Worm (Caenorhabditis elegans) whole organism, L2 larva: ENCODE data around the gene R05G6.3.
A peak's percentile ranks its signal among the peaks of the same experiment; 100 is the strongest.

Experiments used
- C34F6.9 ChIP-seq: fragments of 150-350 bp; optimal IDR thresholded peaks from 2 replicates; lab custom pipeline; 2014; ENCODE audit warnings: missing biosample characterization, missing genetic modification characterization
- F13H6.1 ChIP-seq: sonication (generic microtip); optimal IDR thresholded peaks from 2 replicates; lab custom pipeline; 2016; ENCODE audit warnings: missing genetic modification characterization, missing compliant biosample characterization
- aly-2 ChIP-seq: fragments of 150-350 bp; optimal IDR thresholded peaks from 2 replicates; lab custom pipeline; 2014; ENCODE audit warnings: missing biosample characterization, missing genetic modification characterization
- blmp-1 ChIP-seq: sonication (generic microtip); optimal IDR thresholded peaks from 2 replicates; lab custom pipeline; 2017; ENCODE audit warnings: missing genetic modification characterization, mild to moderate bottlenecking, missing compliant biosample characterization, antibody characterized with exemption, moderate library complexity; ENCODE audit not compliant: insufficient read depth
- ceh-16 ChIP-seq: fragments of 150-350 bp; optimal IDR thresholded peaks from 2 replicates; lab custom pipeline; 2014; ENCODE audit warnings: missing biosample characterization, missing genetic modification characterization
- ceh-82 ChIP-seq: fragments of 150-350 bp; optimal IDR thresholded peaks from 2 replicates; lab custom pipeline; 2014; ENCODE audit warnings: missing biosample characterization, missing genetic modification characterization
- crh-2 ChIP-seq: sonication (generic microtip); optimal IDR thresholded peaks from 2 replicates; lab custom pipeline; 2017; ENCODE audit warnings: missing biosample characterization, missing genetic modification characterization
- elt-1 ChIP-seq: fragments of 150-350 bp; optimal IDR thresholded peaks from 2 replicates; lab custom pipeline; 2014; ENCODE audit warnings: missing biosample characterization, missing genetic modification characterization
- elt-3 ChIP-seq: sonication (generic microtip); optimal IDR thresholded peaks from 2 replicates; lab custom pipeline; 2017; ENCODE audit warnings: missing biosample characterization, missing genetic modification characterization
- fos-1 ChIP-seq: fragments of 150-350 bp; optimal IDR thresholded peaks from 2 replicates; lab custom pipeline; 2014; ENCODE audit warnings: missing biosample characterization, missing genetic modification characterization
- lin-13 ChIP-seq: fragments of 150-350 bp; optimal IDR thresholded peaks from 2 replicates; lab custom pipeline; 2014; ENCODE audit warnings: missing biosample characterization, missing genetic modification reagents, missing genetic modification characterization
- lsy-2 ChIP-seq, 2 experiments: fragments of 150-350 bp in 1 of 2; sonication (generic microtip) in 1 of 2; optimal IDR thresholded peaks; 2 replicates each; lab custom pipeline; 2014 to 2017; ENCODE audit warnings: missing biosample characterization in 2 of 2, missing genetic modification characterization in 2 of 2
- mab-5 ChIP-seq: fragments of 150-350 bp; optimal IDR thresholded peaks from 2 replicates; lab custom pipeline; 2014; ENCODE audit warnings: missing biosample characterization, missing genetic modification characterization
- mdl-1 ChIP-seq, 2 experiments: fragments of 150-350 bp in 1 of 2; sonication (generic microtip) in 1 of 2; optimal IDR thresholded peaks; 2 replicates each; lab custom pipeline; 2017; ENCODE audit warnings: missing biosample characterization in 2 of 2, missing genetic modification characterization in 2 of 2
- nhr-129 ChIP-seq: fragments of 150-350 bp; optimal IDR thresholded peaks from 2 replicates; lab custom pipeline; 2014; ENCODE audit warnings: missing biosample characterization, missing genetic modification characterization
- nhr-23 ChIP-seq: fragments of 150-350 bp; optimal IDR thresholded peaks from 2 replicates; lab custom pipeline; 2014; ENCODE audit warnings: missing biosample characterization, missing genetic modification reagents, missing genetic modification characterization
- nhr-25 ChIP-seq: fragments of 150-350 bp; sonication (generic microtip); optimal IDR thresholded peaks from 3 replicates; lab custom pipeline; 2014; ENCODE audit warnings: missing biosample characterization, missing genetic modification characterization
- sem-4 ChIP-seq: fragments of 150-350 bp; optimal IDR thresholded peaks from 2 replicates; lab custom pipeline; 2014; ENCODE audit warnings: missing biosample characterization, missing genetic modification reagents, missing genetic modification characterization
- sma-3 ChIP-seq: sonication (generic microtip); optimal IDR thresholded peaks from 2 replicates; lab custom pipeline; 2016; ENCODE audit warnings: missing genetic modification reagents, missing genetic modification characterization, missing compliant biosample characterization
- sma-9 ChIP-seq, 2 experiments: fragments of 150-350 bp in 1 of 2; sonication (generic microtip) in 1 of 2; optimal IDR thresholded peaks; 2 replicates each; lab custom pipeline; 2014 to 2016; ENCODE audit warnings: missing genetic modification characterization in 2 of 2, mild to moderate bottlenecking in 1 of 2, missing biosample characterization in 1 of 2, missing compliant biosample characterization in 1 of 2, missing genetic modification reagents in 1 of 2, moderate library complexity in 1 of 2
- snpc-4 ChIP-seq: fragments of 150-350 bp; optimal IDR thresholded peaks from 2 replicates; lab custom pipeline; 2014; ENCODE audit warnings: missing biosample characterization, missing genetic modification characterization
- unc-39 ChIP-seq: fragments of 150-350 bp; optimal IDR thresholded peaks from 2 replicates; lab custom pipeline; 2014; ENCODE audit warnings: missing biosample characterization, missing genetic modification characterization
- unc-55 ChIP-seq: fragments of 150-350 bp; sonication (generic microtip); optimal IDR thresholded peaks from 3 replicates; lab custom pipeline; 2014; ENCODE audit warnings: missing biosample characterization, missing genetic modification reagents, missing genetic modification characterization
- zag-1 ChIP-seq: fragments of 150-350 bp; optimal IDR thresholded peaks from 2 replicates; lab custom pipeline; 2014; ENCODE audit warnings: missing biosample characterization, missing genetic modification characterization
- ztf-1 ChIP-seq: fragments of 200-800 bp; sonication (Bioruptor generic); conservative IDR thresholded peaks from 2 replicates; pipeline ENCODE4 v1.3.6; 2022; ENCODE audit warnings: missing genetic modification characterization, missing compliant biosample characterization

The R05G6.3 gene

ce11 chrIV:7477197-7477596 is 39.2 kb upstream of the R05G6.3 start, which contains the start of gene pycr-4:
TSS of gene pycr-4 (minus strand) at chrIV:7477297.
- TF ChIP-seq C34F6.9 (tag; lab: Kevin White, UChicago), result peak; percentile 13
- TF ChIP-seq sem-4 (tag; lab: Kevin White, UChicago), result no peak
- peak; percentile 25 for TF ChIP-seq sma-9 (GFP tag; optimal IDR thresholded peaks at IDR 0.05; lab: Kevin White, UChicago)
- no peak for TF ChIP-seq sma-9 (tag; optimal IDR thresholded peaks at IDR 0.05; lab: Kevin White, UChicago)

- no peak for TF ChIP-seq fos-1
- no peak for TF ChIP-seq ceh-82 (tag; lab: Kevin White, UChicago)
- no peak for TF ChIP-seq zag-1 (tag; lab: Kevin White, UChicago)
- TF ChIP-seq elt-3, result no peak
- TF ChIP-seq mab-5, result no peak
- TF ChIP-seq sma-9 (GFP tag; optimal IDR thresholded peaks at IDR 0.05; lab: Kevin White, UChicago), result no peak
- TF ChIP-seq sma-9 (tag; optimal IDR thresholded peaks at IDR 0.05; lab: Kevin White, UChicago), result no peak
- TF ChIP-seq snpc-4 (tag; lab: Kevin White, UChicago), result no peak
- TF ChIP-seq mdl-1 (tag; optimal IDR thresholded peaks at IDR 0.05; lab: Kevin White, UChicago), result no peak
- no peak for TF ChIP-seq aly-2 (tag; lab: Kevin White, UChicago)
Observed at ce11 chrIV:7477697-7478096, 38.7 kb upstream of the R05G6.3 start.

ce11 chrIV:7478134-7478533 is 38.2 kb upstream of the R05G6.3 start, which contains the start of gene rod-1:
TSS of gene rod-1 (plus strand) at chrIV:7478452.
- TF ChIP-seq zag-1 (tag; lab: Kevin White, UChicago) (no peak), unc-55 (GFP tag; lab: Kevin White, UChicago) (peak; percentile 46), fos-1 (no peak)

- TF ChIP-seq mab-5 (peak; percentile 71), lin-13 (peak; percentile 74), nhr-129 (tag; lab: Kevin White, UChicago) (peak; percentile 24), nhr-23 (tag; lab: Kevin White, UChicago) (no peak), ceh-16 (tag; lab: Kevin White, UChicago) (peak; percentile 51), aly-2 (tag; lab: Kevin White, UChicago) (no peak), F13H6.1 (tag; lab: Kevin White, UChicago) (peak; percentile 73), ztf-1 (no peak), ceh-82 (tag; lab: Kevin White, UChicago) (no peak), C34F6.9 (tag; lab: Kevin White, UChicago) (peak; percentile 56), fos-1 (peak; percentile 52), sma-3 (GFP tag; lab: Kevin White, UChicago) (peak; percentile 52), elt-1 (tag; lab: Kevin White, UChicago) (no peak), crh-2 (tag; lab: Kevin White, UChicago) (peak; percentile 81), unc-39 (tag; lab: Kevin White, UChicago) (no peak), lsy-2 (tag; optimal IDR thresholded peaks at IDR 0.05; lab: Kevin White, UChicago) (peak; percentile 2 to 65), zag-1 (tag; lab: Kevin White, UChicago) (peak; percentile 61), sma-9 (GFP tag; optimal IDR thresholded peaks at IDR 0.05; lab: Kevin White, UChicago) (peak; percentile 89), sma-9 (tag; optimal IDR thresholded peaks at IDR 0.05; lab: Kevin White, UChicago) (no peak), nhr-25 (tag; lab: Kevin White, UChicago) (peak; percentile 80), mdl-1 (tag; optimal IDR thresholded peaks at IDR 0.05; lab: Kevin White, UChicago) (no peak), unc-55 (GFP tag; lab: Kevin White, UChicago) (peak; percentile 49)
- TF ChIP-seq, all 48 proteins: peak for 14
Observed at ce11 chrIV:7486201-7486947, 30.0 kb upstream of the R05G6.3 start, which contains the start of the genes his-61 and his-62. TSS of gene his-61 (minus strand) at chrIV:7486217. TSS of gene his-62 (plus strand) at chrIV:7486545.

ce11 chrIV:7487554-7488456 is 28.5 kb upstream of the R05G6.3 start, which contains the start of the genes his-60 and his-59:
TSS of gene his-60 (minus strand) at chrIV:7487992.
TSS of gene his-59 (plus strand) at chrIV:7488249.
- TF ChIP-seq ceh-16 (tag; lab: Kevin White, UChicago) (peak; percentile 96), mab-5 (peak; percentile 58), ztf-1 (no peak), crh-2 (tag; lab: Kevin White, UChicago) (peak; percentile 19), lin-13 (peak; percentile 29), sma-9 (GFP tag; optimal IDR thresholded peaks at IDR 0.05; lab: Kevin White, UChicago) (peak; percentile 63), sma-9 (tag; optimal IDR thresholded peaks at IDR 0.05; lab: Kevin White, UChicago) (no peak), sma-3 (GFP tag; lab: Kevin White, UChicago) (peak; percentile 12), blmp-1 (no peak), fos-1 (peak; percentile 2), sem-4 (tag; lab: Kevin White, UChicago) (peak; percentile 11)
